Worm (Caenorhabditis elegans): ENCODE data around the gene Y48A6C.4.

Gene Y48A6C.4

ce11 chrIII:11119176-11119853 lies at the start of gene Y48A6C.4, which contains the start of gene sup-35:
TSS of gene Y48A6C.4 (plus strand) at chrIII:11119803.
TSS of gene sup-35 (minus strand) at chrIII:11119226.
- no peak for TF ChIP-seq unc-62 (GFP tag; optimal IDR thresholded peaks at IDR 0.05)

ce11 chrIII:11070210-11070609 lies 49.4 kb upstream of the Y48A6C.4 start:
- no peak for TF ChIP-seq unc-62 (GFP tag; optimal IDR thresholded peaks at IDR 0.05)

ce11 chrIII:11074214-11074613 lies 45.4 kb upstream of the Y48A6C.4 start, which contains the start of gene str-261:
TSS of gene str-261 (plus strand) at chrIII:11074514.
- TF ChIP-seq unc-62 (GFP tag; optimal IDR thresholded peaks at IDR 0.05) = no peak

- no peak for TF ChIP-seq unc-62 (GFP tag; optimal IDR thresholded peaks at IDR 0.05)
Observed at ce11 chrIII:11076743-11077142, 42.9 kb upstream of the Y48A6C.4 start.

- TF ChIP-seq unc-62 (GFP tag; optimal IDR thresholded peaks at IDR 0.05) = no peak
Observed at ce11 chrIII:11077404-11077803, 42.2 kb upstream of the Y48A6C.4 start, which contains the start of gene str-246. TSS of gene str-246 (plus strand) at chrIII:11077704.

ce11 chrIII:11079445-11079844 lies 40.2 kb upstream of the Y48A6C.4 start, which contains the start of gene W09D6.4:
TSS of gene W09D6.4 (plus strand) at chrIII:11079745.
- TF ChIP-seq unc-62 (GFP tag; optimal IDR thresholded peaks at IDR 0.05) = no peak

- TF ChIP-seq unc-62 (GFP tag; optimal IDR thresholded peaks at IDR 0.05) = no peak
Observed at ce11 chrIII:11082604-11083003, 37.0 kb upstream of the Y48A6C.4 start.

ce11 chrIII:11083993-11084392 lies 35.6 kb upstream of the Y48A6C.4 start:
- TF ChIP-seq unc-62 (GFP tag; optimal IDR thresholded peaks at IDR 0.05) = no peak

- TF ChIP-seq unc-62 (GFP tag; optimal IDR thresholded peaks at IDR 0.05) = no peak
Observed at ce11 chrIII:11087442-11087841, 32.2 kb upstream of the Y48A6C.4 start.

- no peak for TF ChIP-seq unc-62 (GFP tag; optimal IDR thresholded peaks at IDR 0.05)
Observed at ce11 chrIII:11088187-11088586, 31.4 kb upstream of the Y48A6C.4 start, which contains the start of gene W09D6.5. TSS of gene W09D6.5 (plus strand) at chrIII:11088487.

ce11 chrIII:11090112-11090648 lies 29.4 kb upstream of the Y48A6C.4 start:
- no peak for TF ChIP-seq unc-62 (GFP tag; optimal IDR thresholded peaks at IDR 0.05)

- TF ChIP-seq unc-62 (GFP tag; optimal IDR thresholded peaks at IDR 0.05) = no peak
Observed at ce11 chrIII:11090870-11091386, 28.7 kb upstream of the Y48A6C.4 start.

ce11 chrIII:11091651-11092278 lies 27.8 kb upstream of the Y48A6C.4 start:
- TF ChIP-seq unc-62 (GFP tag; optimal IDR thresholded peaks at IDR 0.05) = no peak

ce11 chrIII:11093489-11093888 lies 26.1 kb upstream of the Y48A6C.4 start:
- no peak for TF ChIP-seq unc-62 (GFP tag; optimal IDR thresholded peaks at IDR 0.05)

- no peak for TF ChIP-seq unc-62 (GFP tag; optimal IDR thresholded peaks at IDR 0.05)
Observed at ce11 chrIII:11095687-11096086, 23.9 kb upstream of the Y48A6C.4 start.

ce11 chrIII:11099864-11100263 lies 19.7 kb upstream of the Y48A6C.4 start, which contains the start of gene hmt-1:
TSS of gene hmt-1 (minus strand) at chrIII:11099964.
- TF ChIP-seq unc-62 (GFP tag; optimal IDR thresholded peaks at IDR 0.05) = no peak
